Worm (Caenorhabditis elegans) whole organism, L2 larva: ENCODE data around the gene C31A11.13.

Source experiments
- C34F6.9 ChIP-seq: fragments of 150-350 bp; optimal IDR thresholded peaks from 2 replicates; lab custom pipeline; 2014; ENCODE audit warnings: missing biosample characterization, missing genetic modification characterization
- F13H6.1 ChIP-seq: sonication (generic microtip); optimal IDR thresholded peaks from 2 replicates; lab custom pipeline; 2016; ENCODE audit warnings: missing genetic modification characterization, missing compliant biosample characterization
- R02D3.7 ChIP-seq: fragments of 150-350 bp; optimal IDR thresholded peaks from 2 replicates; lab custom pipeline; 2014; ENCODE audit warnings: missing biosample characterization, missing genetic modification characterization
- Y55F3AM.14 ChIP-seq: fragments of 200-800 bp; sonication (Bioruptor generic); optimal IDR thresholded peaks from 2 replicates; lab custom pipeline; 2018; ENCODE audit warnings: mild to moderate bottlenecking, missing genetic modification characterization, missing compliant biosample characterization
- ZK546.5 ChIP-seq: sonication (generic microtip); optimal IDR thresholded peaks from 2 replicates; lab custom pipeline; 2017; ENCODE audit warnings: missing biosample characterization, missing genetic modification characterization
- alr-1 ChIP-seq: fragments of 150-350 bp; optimal IDR thresholded peaks from 2 replicates; lab custom pipeline; 2014; ENCODE audit warnings: missing biosample characterization, missing genetic modification characterization
- aly-2 ChIP-seq: fragments of 150-350 bp; optimal IDR thresholded peaks from 2 replicates; lab custom pipeline; 2014; ENCODE audit warnings: missing biosample characterization, missing genetic modification characterization
- ama-1 ChIP-seq: fragments of 150-350 bp; optimal IDR thresholded peaks from 2 replicates; lab custom pipeline; 2018; ENCODE audit warnings: inconsistent platforms
- blmp-1 ChIP-seq: sonication (generic microtip); optimal IDR thresholded peaks from 2 replicates; lab custom pipeline; 2017; ENCODE audit warnings: missing genetic modification characterization, mild to moderate bottlenecking, missing compliant biosample characterization, antibody characterized with exemption, moderate library complexity; ENCODE audit not compliant: insufficient read depth
- ceh-16 ChIP-seq: fragments of 150-350 bp; optimal IDR thresholded peaks from 2 replicates; lab custom pipeline; 2014; ENCODE audit warnings: missing biosample characterization, missing genetic modification characterization
- ceh-82 ChIP-seq: fragments of 150-350 bp; optimal IDR thresholded peaks from 2 replicates; lab custom pipeline; 2014; ENCODE audit warnings: missing biosample characterization, missing genetic modification characterization
- crh-2 ChIP-seq: sonication (generic microtip); optimal IDR thresholded peaks from 2 replicates; lab custom pipeline; 2017; ENCODE audit warnings: missing biosample characterization, missing genetic modification characterization
- dmd-4 ChIP-seq: sonication (generic microtip); optimal IDR thresholded peaks from 2 replicates; lab custom pipeline; 2017; ENCODE audit warnings: missing biosample characterization, missing genetic modification characterization
- egl-27 ChIP-seq: sonication (generic microtip); optimal IDR thresholded peaks from 3 replicates; lab custom pipeline; 2017; ENCODE audit warnings: missing biosample characterization, missing genetic modification reagents, missing genetic modification characterization
- elt-1 ChIP-seq: fragments of 150-350 bp; optimal IDR thresholded peaks from 2 replicates; lab custom pipeline; 2014; ENCODE audit warnings: missing biosample characterization, missing genetic modification characterization
- elt-3 ChIP-seq: sonication (generic microtip); optimal IDR thresholded peaks from 2 replicates; lab custom pipeline; 2017; ENCODE audit warnings: missing biosample characterization, missing genetic modification characterization
- fos-1 ChIP-seq: fragments of 150-350 bp; optimal IDR thresholded peaks from 2 replicates; lab custom pipeline; 2014; ENCODE audit warnings: missing biosample characterization, missing genetic modification characterization
- gmeb-1 ChIP-seq: fragments of 150-350 bp; optimal IDR thresholded peaks from 2 replicates; lab custom pipeline; 2014; ENCODE audit warnings: missing biosample characterization, missing genetic modification characterization
- lin-11 ChIP-seq: fragments of 150-350 bp; sonication (generic microtip); optimal IDR thresholded peaks from 2 replicates; lab custom pipeline; 2014; ENCODE audit warnings: missing biosample characterization, missing genetic modification characterization, inconsistent platforms, mixed read lengths
- lin-13 ChIP-seq: fragments of 150-350 bp; optimal IDR thresholded peaks from 2 replicates; lab custom pipeline; 2014; ENCODE audit warnings: missing biosample characterization, missing genetic modification reagents, missing genetic modification characterization
- lin-39 ChIP-seq: fragments of 150-350 bp; optimal IDR thresholded peaks from 2 replicates; lab custom pipeline; 2014; ENCODE audit warnings: missing biosample characterization, missing genetic modification reagents, missing genetic modification characterization
- lsy-2 ChIP-seq, 2 experiments: fragments of 150-350 bp in 1 of 2; sonication (generic microtip) in 1 of 2; optimal IDR thresholded peaks; 2 replicates each; lab custom pipeline; 2014 to 2017; ENCODE audit warnings: missing biosample characterization in 2 of 2, missing genetic modification characterization in 2 of 2
- mab-5 ChIP-seq: fragments of 150-350 bp; optimal IDR thresholded peaks from 2 replicates; lab custom pipeline; 2014; ENCODE audit warnings: missing biosample characterization, missing genetic modification characterization
- mbf-1 ChIP-seq: sonication (generic microtip); optimal IDR thresholded peaks from 2 replicates; lab custom pipeline; 2017; ENCODE audit warnings: missing biosample characterization, missing genetic modification characterization
- mdl-1 ChIP-seq, 2 experiments: fragments of 150-350 bp in 1 of 2; sonication (generic microtip) in 1 of 2; optimal IDR thresholded peaks; 2 replicates each; lab custom pipeline; 2017; ENCODE audit warnings: missing biosample characterization in 2 of 2, missing genetic modification characterization in 2 of 2
- nhr-10 ChIP-seq: sonication (generic microtip); optimal IDR thresholded peaks from 2 replicates; lab custom pipeline; 2017; ENCODE audit warnings: missing biosample characterization, missing genetic modification characterization
- nhr-11 ChIP-seq: fragments of 150-350 bp; optimal IDR thresholded peaks from 2 replicates; lab custom pipeline; 2014; ENCODE audit warnings: missing biosample characterization, missing genetic modification characterization
- nhr-12 ChIP-seq: fragments of 150-350 bp; optimal IDR thresholded peaks from 2 replicates; lab custom pipeline; 2014; ENCODE audit warnings: missing biosample characterization, missing genetic modification characterization
- nhr-129 ChIP-seq: fragments of 150-350 bp; optimal IDR thresholded peaks from 2 replicates; lab custom pipeline; 2014; ENCODE audit warnings: missing biosample characterization, missing genetic modification characterization
- nhr-21 ChIP-seq: fragments of 150-350 bp; optimal IDR thresholded peaks from 2 replicates; lab custom pipeline; 2014; ENCODE audit warnings: missing biosample characterization, missing genetic modification characterization
- nhr-23 ChIP-seq: fragments of 150-350 bp; optimal IDR thresholded peaks from 2 replicates; lab custom pipeline; 2014; ENCODE audit warnings: missing biosample characterization, missing genetic modification reagents, missing genetic modification characterization
- nhr-237 ChIP-seq: fragments of 150-350 bp; optimal IDR thresholded peaks from 2 replicates; lab custom pipeline; 2014; ENCODE audit warnings: missing biosample characterization, missing genetic modification characterization
- nhr-25 ChIP-seq: fragments of 150-350 bp; sonication (generic microtip); optimal IDR thresholded peaks from 3 replicates; lab custom pipeline; 2014; ENCODE audit warnings: missing biosample characterization, missing genetic modification characterization
- nhr-6 ChIP-seq: fragments of 150-350 bp; optimal IDR thresholded peaks from 2 replicates; lab custom pipeline; 2014; ENCODE audit warnings: missing biosample characterization, missing genetic modification characterization
- nhr-77 ChIP-seq: fragments of 150-350 bp; optimal IDR thresholded peaks from 2 replicates; lab custom pipeline; 2014; ENCODE audit warnings: missing biosample characterization, missing genetic modification characterization
- peb-1 ChIP-seq: fragments of 150-350 bp; optimal IDR thresholded peaks from 2 replicates; lab custom pipeline; 2014; ENCODE audit warnings: missing biosample characterization, missing genetic modification characterization
- sem-4 ChIP-seq: fragments of 150-350 bp; optimal IDR thresholded peaks from 2 replicates; lab custom pipeline; 2014; ENCODE audit warnings: missing biosample characterization, missing genetic modification reagents, missing genetic modification characterization
- skn-1 ChIP-seq: sonication (generic microtip); optimal IDR thresholded peaks from 2 replicates; lab custom pipeline; 2017; ENCODE audit warnings: missing biosample characterization, missing genetic modification characterization
- sma-3 ChIP-seq: sonication (generic microtip); optimal IDR thresholded peaks from 2 replicates; lab custom pipeline; 2016; ENCODE audit warnings: missing genetic modification reagents, missing genetic modification characterization, missing compliant biosample characterization
- sma-9 ChIP-seq, 2 experiments: fragments of 150-350 bp in 1 of 2; sonication (generic microtip) in 1 of 2; optimal IDR thresholded peaks; 2 replicates each; lab custom pipeline; 2014 to 2016; ENCODE audit warnings: missing genetic modification characterization in 2 of 2, mild to moderate bottlenecking in 1 of 2, missing biosample characterization in 1 of 2, missing compliant biosample characterization in 1 of 2, missing genetic modification reagents in 1 of 2, moderate library complexity in 1 of 2
- snpc-4 ChIP-seq: fragments of 150-350 bp; optimal IDR thresholded peaks from 2 replicates; lab custom pipeline; 2014; ENCODE audit warnings: missing biosample characterization, missing genetic modification characterization
- unc-39 ChIP-seq: fragments of 150-350 bp; optimal IDR thresholded peaks from 2 replicates; lab custom pipeline; 2014; ENCODE audit warnings: missing biosample characterization, missing genetic modification characterization
- unc-55 ChIP-seq: fragments of 150-350 bp; sonication (generic microtip); optimal IDR thresholded peaks from 3 replicates; lab custom pipeline; 2014; ENCODE audit warnings: missing biosample characterization, missing genetic modification reagents, missing genetic modification characterization
- unc-62 ChIP-seq: fragments of 150-350 bp; optimal IDR thresholded peaks from 2 replicates; lab custom pipeline; 2014; ENCODE audit warnings: missing biosample characterization, missing genetic modification reagents, missing genetic modification characterization
- zag-1 ChIP-seq: fragments of 150-350 bp; optimal IDR thresholded peaks from 2 replicates; lab custom pipeline; 2014; ENCODE audit warnings: missing biosample characterization, missing genetic modification characterization
- ztf-1 ChIP-seq: fragments of 200-800 bp; sonication (Bioruptor generic); conservative IDR thresholded peaks from 2 replicates; pipeline ENCODE4 v1.3.6; 2022; ENCODE audit warnings: missing genetic modification characterization, missing compliant biosample characterization
- ztf-11 ChIP-seq: sonication (generic microtip); optimal IDR thresholded peaks from 2 replicates; lab custom pipeline; 2017; ENCODE audit warnings: missing biosample characterization, missing genetic modification characterization
- ztf-4 ChIP-seq: fragments of 150-350 bp; optimal IDR thresholded peaks from 2 replicates; lab custom pipeline; 2014; ENCODE audit warnings: missing biosample characterization, missing genetic modification characterization

The C31A11.13 gene

DNA sequence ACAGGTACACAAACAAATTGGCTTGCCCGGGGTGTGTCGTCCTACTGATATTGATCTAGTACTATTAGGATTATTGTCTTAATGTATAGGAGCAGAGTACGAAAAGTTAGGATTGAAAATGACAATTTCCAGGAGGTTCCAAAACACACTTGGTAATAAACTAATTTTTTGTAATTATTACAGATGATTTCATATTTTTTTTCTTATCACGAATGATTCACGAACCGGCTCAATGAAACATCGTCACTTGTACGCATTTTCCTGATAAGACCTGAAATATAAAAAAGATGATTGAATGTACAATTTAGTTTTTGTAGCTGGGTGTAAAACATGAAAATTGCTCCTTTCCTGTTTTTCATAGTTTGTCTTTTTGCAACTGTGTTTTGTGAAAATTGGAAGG is at the start of gene C31A11.13, which contains the start of gene oac-6:
TSS of gene C31A11.13 (minus strand) at position 113 of the 400 bp plus-strand sequence.
TSS of gene oac-6 (plus strand) at position 279 of the 400 bp plus-strand sequence.
- TF ChIP-seq ZK546.5 (tag; lab: Kevin White, UChicago) (no peak), F13H6.1 (no peak), fos-1 (tag; lab: Kevin White, UChicago) (peak; percentile 71), nhr-21 (no peak), egl-27 (no peak), ceh-82 (tag; lab: Kevin White, UChicago) (no peak), unc-39 (no peak)

DNA sequence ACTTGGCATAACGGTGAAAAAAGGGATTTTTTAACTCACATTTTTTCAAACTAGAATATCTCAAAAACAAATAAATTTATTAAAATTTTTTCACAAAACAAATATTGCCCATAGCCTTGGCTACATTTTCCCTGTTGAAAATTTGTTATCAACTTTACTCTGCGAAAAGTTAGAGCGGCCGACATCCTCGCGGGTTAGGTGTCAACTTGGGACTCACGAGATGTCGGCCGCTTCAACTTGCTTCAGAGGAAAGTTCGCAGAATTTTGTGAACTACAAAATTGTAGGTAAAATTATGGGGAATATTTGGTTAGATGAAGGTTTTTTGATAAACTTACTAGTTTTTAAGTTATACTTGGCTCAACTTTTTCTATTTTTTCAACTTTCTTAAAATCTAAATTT is 49.4 kb upstream of the C31A11.13 start:
- peak; percentile 88 for TF ChIP-seq snpc-4
- TF ChIP-seq ceh-16 (tag; lab: Kevin White, UChicago): no peak

DNA sequence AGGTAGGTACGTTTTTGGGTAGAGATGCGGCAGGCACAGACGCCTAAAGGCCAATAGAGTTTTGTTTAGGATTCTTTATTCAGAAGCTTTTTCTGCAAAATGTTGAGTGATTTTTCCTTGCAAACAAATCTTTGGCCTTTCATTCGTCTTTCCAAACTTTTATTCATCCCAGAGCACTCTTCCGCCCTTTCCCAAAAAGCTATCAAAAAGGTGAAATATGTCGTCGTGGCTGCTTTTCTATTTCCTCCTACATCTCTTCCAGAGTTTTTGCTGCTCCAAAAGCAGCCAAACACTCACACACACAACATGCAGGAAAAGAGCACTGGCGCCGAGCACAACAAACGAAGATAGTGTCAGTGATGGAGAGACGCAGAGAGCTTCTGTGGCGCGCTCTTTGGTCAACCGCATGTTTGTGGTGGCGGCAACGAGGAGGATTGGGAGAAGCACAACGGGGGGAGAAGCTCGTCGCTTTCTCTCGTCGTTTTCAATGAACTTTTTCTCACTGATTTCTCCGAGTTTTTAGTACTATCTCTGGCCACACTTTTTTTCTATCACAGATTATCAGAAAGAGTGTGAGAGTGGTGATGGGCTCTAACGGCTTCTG is 48.5 kb upstream of the C31A11.13 start:
- TF ChIP-seq Y55F3AM.14 (GFP tag; lab: Kevin White, UChicago) (peak; percentile 19), ztf-1 (no peak), nhr-12 (no peak), elt-3 (tag; lab: Kevin White, UChicago) (no peak), egl-27 (no peak), nhr-10 (no peak), alr-1 (no peak), blmp-1 (no peak), ceh-16 (tag; lab: Kevin White, UChicago) (no peak), nhr-21 (no peak), sma-3 (GFP tag; lab: Kevin White, UChicago) (no peak), snpc-4 (peak; percentile 11), nhr-237 (tag; lab: Kevin White, UChicago) (no peak), skn-1 (tag; lab: Kevin White, UChicago) (no peak), nhr-77 (tag; lab: Kevin White, UChicago) (no peak), nhr-11 (tag; lab: Kevin White, UChicago) (no peak), lin-13 (GFP tag; lab: Kevin White, UChicago) (peak; percentile 20), ceh-82 (tag; lab: Kevin White, UChicago) (no peak), ama-1 (lab: Kevin White, UChicago) (no peak), sma-9 (GFP tag; optimal IDR thresholded peaks at IDR 0.05; lab: Kevin White, UChicago) (peak; percentile 60), sma-9 (tag; optimal IDR thresholded peaks at IDR 0.05; lab: Kevin White, UChicago) (no peak), zag-1 (tag; lab: Kevin White, UChicago) (no peak), nhr-129 (tag; lab: Kevin White, UChicago) (peak; percentile 72), aly-2 (tag; lab: Kevin White, UChicago) (no peak), gmeb-1 (tag; lab: Kevin White, UChicago) (peak; percentile 41), nhr-23 (tag; lab: Kevin White, UChicago) (no peak), lsy-2 (tag; optimal IDR thresholded peaks at IDR 0.05; lab: Kevin White, UChicago) (peak in 1 of 2 experiments; percentile 50), mbf-1 (no peak), C34F6.9 (tag; lab: Kevin White, UChicago) (peak; percentile 63), elt-1 (tag; lab: Kevin White, UChicago) (no peak), lin-11 (tag; lab: Kevin White, UChicago) (peak; percentile 29), R02D3.7 (no peak), lin-39 (tag; lab: Kevin White, UChicago) (no peak), crh-2 (tag; lab: Kevin White, UChicago) (peak; percentile 29), unc-62 (GFP tag; lab: Kevin White, UChicago) (no peak), fos-1 (tag; lab: Kevin White, UChicago) (peak; percentile 52), sem-4 (tag; lab: Kevin White, UChicago) (no peak), F13H6.1 (peak; percentile 71), nhr-6 (tag; lab: Kevin White, UChicago) (no peak), peb-1 (tag; lab: Kevin White, UChicago) (no peak), ztf-4 (tag; lab: Kevin White, UChicago) (no peak), dmd-4 (tag; lab: Kevin White, UChicago) (no peak), unc-39 (no peak), nhr-25 (no peak), mdl-1 (tag; optimal IDR thresholded peaks at IDR 0.05; lab: Kevin White, UChicago) (peak in 1 of 2 experiments; percentile 43), mab-5 (no peak), ZK546.5 (tag; lab: Kevin White, UChicago) (no peak), unc-55 (GFP tag; lab: Kevin White, UChicago) (peak; percentile 78), ztf-11 (tag; lab: Kevin White, UChicago) (no peak)
